Worm (Caenorhabditis elegans) whole organism, L1 larva: Measurements from ENCODE around the gene tag-164.

Source experiments
- C04F5.9 ChIP-seq: sonication (generic microtip); optimal IDR thresholded peaks from 2 replicates; lab custom pipeline; 2016; ENCODE audit warnings: missing genetic modification characterization, missing compliant biosample characterization
- C34B4.2 ChIP-seq: sonication (generic microtip); optimal IDR thresholded peaks from 2 replicates; lab custom pipeline; 2017; ENCODE audit warnings: mild to moderate bottlenecking, missing genetic modification characterization, missing compliant biosample characterization
- aha-1 ChIP-seq: fragments of 150-350 bp; optimal IDR thresholded peaks from 2 replicates; lab custom pipeline; 2014; ENCODE audit warnings: missing biosample characterization, missing genetic modification characterization
- alr-1 ChIP-seq: fragments of 200-800 bp; sonication (Bioruptor generic); optimal IDR thresholded peaks from 2 replicates; lab custom pipeline; 2018; ENCODE audit warnings: borderline replicate concordance, mild to moderate bottlenecking, missing genetic modification characterization, missing compliant biosample characterization
- aly-2 ChIP-seq: fragments of 150-350 bp; optimal IDR thresholded peaks from 2 replicates; lab custom pipeline; 2014; ENCODE audit warnings: missing biosample characterization, missing genetic modification characterization
- ama-1 ChIP-seq: fragments of 150-350 bp; optimal IDR thresholded peaks from 2 replicates; lab custom pipeline; 2014
- blmp-1 ChIP-seq: fragments of 150-350 bp; optimal IDR thresholded peaks from 2 replicates; lab custom pipeline; 2014; ENCODE audit warnings: missing biosample characterization, missing genetic modification characterization
- ceh-63 ChIP-seq: fragments of 200-800 bp; sonication (Bioruptor generic); optimal IDR thresholded peaks from 2 replicates; lab custom pipeline; 2018; ENCODE audit warnings: mild to moderate bottlenecking, missing genetic modification characterization, missing compliant biosample characterization
- ceh-8 ChIP-seq: fragments of 200-800 bp; sonication (Bioruptor generic); optimal IDR thresholded peaks from 2 replicates; lab custom pipeline; 2018; ENCODE audit warnings: mild to moderate bottlenecking, missing genetic modification characterization, moderate library complexity, missing compliant biosample characterization
- ceh-82 ChIP-seq, 3 experiments: fragments of 150-350 bp in 1 of 3; sonication (generic microtip) in 2 of 3; optimal IDR thresholded peaks; 2 replicates each; lab custom pipeline; 2014 to 2017; ENCODE audit warnings: missing biosample characterization in 3 of 3, missing genetic modification characterization in 3 of 3
- ceh-90 ChIP-seq: sonication (generic microtip); optimal IDR thresholded peaks from 2 replicates; lab custom pipeline; 2016; ENCODE audit warnings: missing genetic modification characterization, missing compliant biosample characterization
- ces-1 ChIP-seq: fragments of 150-350 bp; optimal IDR thresholded peaks from 2 replicates; lab custom pipeline; 2014; ENCODE audit warnings: missing biosample characterization, missing genetic modification reagents, missing genetic modification characterization
- efl-3 ChIP-seq: fragments of 200-800 bp; sonication (Bioruptor generic); optimal IDR thresholded peaks from 2 replicates; lab custom pipeline; 2018; ENCODE audit warnings: mild to moderate bottlenecking, missing genetic modification characterization, missing compliant biosample characterization
- elt-2 ChIP-seq: sonication (generic microtip); optimal IDR thresholded peaks from 2 replicates; lab custom pipeline; 2016; ENCODE audit warnings: missing genetic modification characterization, mild to moderate bottlenecking, inconsistent platforms, missing compliant biosample characterization, missing genetic modification reagents
- elt-3 ChIP-seq, 6 experiments: fragments of 150-350 bp in 1 of 6; sonication (generic microtip); optimal IDR thresholded peaks; 2 replicates each; lab custom pipeline; 2017 to 2018; ENCODE audit warnings: missing biosample characterization in 6 of 6, missing genetic modification characterization in 6 of 6, inconsistent platforms in 1 of 6
- ets-5 ChIP-seq: fragments of 200-800 bp; sonication (Bioruptor generic); IDR thresholded peaks from 2 replicates; pipeline ENCODE4 v1.3.6; 2022; ENCODE audit warnings: missing genetic modification characterization, missing compliant biosample characterization
- fkh-4 ChIP-seq: sonication (generic microtip); optimal IDR thresholded peaks from 2 replicates; lab custom pipeline; 2016; ENCODE audit warnings: missing compliant biosample characterization, missing genetic modification characterization, borderline replicate concordance
- fkh-8 ChIP-seq: sonication (generic microtip); optimal IDR thresholded peaks from 2 replicates; lab custom pipeline; 2016; ENCODE audit warnings: mild to moderate bottlenecking, missing genetic modification characterization, missing compliant biosample characterization
- fos-1 ChIP-seq: fragments of 150-350 bp; optimal IDR thresholded peaks from 2 replicates; lab custom pipeline; 2014; ENCODE audit warnings: missing biosample characterization, missing genetic modification characterization
- grh-1 ChIP-seq: fragments of 200-800 bp; sonication (Bioruptor generic); IDR thresholded peaks from 2 replicates; pipeline ENCODE4 v1.3.6; 2022; ENCODE audit warnings: missing genetic modification reagents, missing genetic modification characterization, missing compliant biosample characterization
- hlh-4 ChIP-seq: sonication (generic microtip); optimal IDR thresholded peaks from 2 replicates; lab custom pipeline; 2016; ENCODE audit warnings: mild to moderate bottlenecking, missing genetic modification characterization, missing compliant biosample characterization
- hpl-2 ChIP-seq: fragments of 150-350 bp; optimal IDR thresholded peaks from 2 replicates; lab custom pipeline; 2014; ENCODE audit warnings: missing biosample characterization, missing genetic modification reagents, missing genetic modification characterization
- isw-1 ChIP-seq: fragments of 200-800 bp; sonication (Bioruptor generic); IDR thresholded peaks from 2 replicates; pipeline ENCODE4 v1.3.6; 2022; ENCODE audit warnings: missing genetic modification characterization, missing compliant biosample characterization
- lin-13 ChIP-seq: fragments of 150-350 bp; optimal IDR thresholded peaks from 2 replicates; lab custom pipeline; 2014; ENCODE audit warnings: missing biosample characterization, missing genetic modification reagents, missing genetic modification characterization
- lin-14 ChIP-seq: fragments of 200-800 bp; sonication (Bioruptor generic); optimal IDR thresholded peaks from 2 replicates; lab custom pipeline; 2018; ENCODE audit warnings: mild to moderate bottlenecking, missing genetic modification characterization, moderate library complexity, missing compliant biosample characterization
- lin-35 ChIP-seq, 2 experiments: fragments of 150-350 bp; optimal IDR thresholded peaks; 2 replicates each; lab custom pipeline; 2014; ENCODE audit warnings: missing biosample characterization in 2 of 2, missing genetic modification characterization in 2 of 2, missing genetic modification reagents in 2 of 2
- lin-39 ChIP-seq: fragments of 150-350 bp; optimal IDR thresholded peaks from 2 replicates; lab custom pipeline; 2014; ENCODE audit warnings: missing biosample characterization, missing genetic modification reagents, missing genetic modification characterization
- lir-3 ChIP-seq: sonication (generic microtip); optimal IDR thresholded peaks from 2 replicates; lab custom pipeline; 2016; ENCODE audit warnings: mild to moderate bottlenecking, missing genetic modification characterization, moderate library complexity, missing compliant biosample characterization; ENCODE audit not compliant: poor library complexity
- mep-1 ChIP-seq: fragments of 150-350 bp; optimal IDR thresholded peaks from 2 replicates; lab custom pipeline; 2014; ENCODE audit warnings: missing biosample characterization, missing genetic modification characterization
- nhr-11 ChIP-seq: fragments of 150-350 bp; optimal IDR thresholded peaks from 2 replicates; lab custom pipeline; 2014; ENCODE audit warnings: missing biosample characterization, missing genetic modification characterization
- nhr-12 ChIP-seq: sonication (generic microtip); optimal IDR thresholded peaks from 2 replicates; lab custom pipeline; 2017; ENCODE audit warnings: missing biosample characterization, missing genetic modification characterization
- nhr-19 ChIP-seq: fragments of 200-800 bp; sonication (Bioruptor generic); conservative IDR thresholded peaks from 2 replicates; pipeline ENCODE4 v1.3.6; 2022; ENCODE audit warnings: missing genetic modification characterization, missing compliant biosample characterization
- nhr-20 ChIP-seq: sonication (generic microtip); optimal IDR thresholded peaks from 2 replicates; lab custom pipeline; 2016; ENCODE audit warnings: mild to moderate bottlenecking, missing genetic modification characterization, missing compliant biosample characterization
- nhr-28 ChIP-seq: fragments of 150-350 bp; optimal IDR thresholded peaks from 2 replicates; lab custom pipeline; 2014; ENCODE audit warnings: missing biosample characterization, missing genetic modification characterization
- nhr-71 ChIP-seq: sonication (generic microtip); optimal IDR thresholded peaks from 2 replicates; lab custom pipeline; 2016; ENCODE audit warnings: mild to moderate bottlenecking, missing genetic modification characterization, moderate library complexity, missing compliant biosample characterization
- nhr-77 ChIP-seq: fragments of 150-350 bp; optimal IDR thresholded peaks from 2 replicates; lab custom pipeline; 2014; ENCODE audit warnings: missing biosample characterization, missing genetic modification characterization
- nhr-84 ChIP-seq: sonication (generic microtip); optimal IDR thresholded peaks from 2 replicates; lab custom pipeline; 2017; ENCODE audit warnings: missing biosample characterization, missing genetic modification characterization
- nhr-90 ChIP-seq: sonication (generic microtip); optimal IDR thresholded peaks from 2 replicates; lab custom pipeline; 2016; ENCODE audit warnings: mild to moderate bottlenecking, missing genetic modification characterization, missing compliant biosample characterization; ENCODE audit not compliant: poor library complexity
- pax-3 ChIP-seq: fragments of 200-800 bp; sonication (Bioruptor generic); optimal IDR thresholded peaks from 2 replicates; lab custom pipeline; 2018; ENCODE audit warnings: mild to moderate bottlenecking, missing genetic modification characterization, moderate library complexity, missing compliant biosample characterization
- skn-1 ChIP-seq: fragments of 150-350 bp; optimal IDR thresholded peaks from 2 replicates; lab custom pipeline; 2014; ENCODE audit warnings: missing biosample characterization, missing genetic modification characterization
- snpc-4 ChIP-seq: fragments of 150-350 bp; optimal IDR thresholded peaks from 2 replicates; lab custom pipeline; 2014; ENCODE audit warnings: missing biosample characterization, missing genetic modification characterization
- snu-23 ChIP-seq: sonication (generic microtip); optimal IDR thresholded peaks from 2 replicates; lab custom pipeline; 2016; ENCODE audit warnings: missing genetic modification characterization, missing compliant biosample characterization
- sox-4 ChIP-seq: sonication (generic microtip); optimal IDR thresholded peaks from 2 replicates; lab custom pipeline; 2016; ENCODE audit warnings: missing genetic modification characterization, missing compliant biosample characterization
- sup-37 ChIP-seq: fragments of 200-800 bp; sonication (Bioruptor generic); optimal IDR thresholded peaks from 2 replicates; lab custom pipeline; 2018; ENCODE audit warnings: mild to moderate bottlenecking, missing genetic modification characterization, missing compliant biosample characterization
- tlp-1 ChIP-seq: fragments of 150-350 bp; optimal IDR thresholded peaks from 2 replicates; lab custom pipeline; 2014; ENCODE audit warnings: missing biosample characterization, missing genetic modification characterization
- unc-130 ChIP-seq: fragments of 150-350 bp; optimal IDR thresholded peaks from 2 replicates; lab custom pipeline; 2017; ENCODE audit warnings: missing biosample characterization, missing genetic modification characterization, inconsistent platforms
- unc-98 ChIP-seq: fragments of 200-800 bp; sonication (Bioruptor generic); IDR thresholded peaks from 2 replicates; pipeline ENCODE4 v1.3.6; 2022; ENCODE audit warnings: missing genetic modification characterization, missing compliant biosample characterization
- xbp-1 ChIP-seq: sonication (generic microtip); optimal IDR thresholded peaks from 2 replicates; lab custom pipeline; 2016; ENCODE audit warnings: missing genetic modification characterization, missing compliant biosample characterization
- zag-1 ChIP-seq: fragments of 150-350 bp; optimal IDR thresholded peaks from 2 replicates; lab custom pipeline; 2014; ENCODE audit warnings: missing biosample characterization, missing genetic modification characterization
- zip-4 ChIP-seq: fragments of 200-800 bp; sonication (Bioruptor generic); optimal IDR thresholded peaks from 2 replicates; lab custom pipeline; 2018; ENCODE audit warnings: mild to moderate bottlenecking, missing genetic modification characterization, moderate library complexity, missing compliant biosample characterization
- ztf-11 ChIP-seq, 2 experiments: sonication (generic microtip); optimal IDR thresholded peaks; 2 replicates each; lab custom pipeline; 2016 to 2017; ENCODE audit warnings: missing genetic modification characterization in 2 of 2, missing biosample characterization in 1 of 2, missing compliant biosample characterization in 1 of 2
- ztf-4 ChIP-seq: fragments of 150-350 bp; optimal IDR thresholded peaks from 2 replicates; lab custom pipeline; 2014; ENCODE audit warnings: missing biosample characterization, missing genetic modification characterization

Gene tag-164

ce11 chrIII:13465918-13466592, 6.7 kb downstream of the tag-164 start, which contains the start of gene cdk-5 (continued):
- TF ChIP-seq tlp-1 (tag; lab: Kevin White, UChicago), result no peak
- no peak for TF ChIP-seq ceh-63
- no peak for TF ChIP-seq nhr-84 (tag; lab: Kevin White, UChicago)
- no peak for TF ChIP-seq efl-3 (GFP tag; lab: Kevin White, UChicago)
- peak; percentile 99 for TF ChIP-seq mep-1 (tag; lab: Kevin White, UChicago)
- TF ChIP-seq fos-1 (tag; lab: Kevin White, UChicago), result peak; percentile 93
- TF ChIP-seq ces-1, result no peak
- TF ChIP-seq elt-2 (tag; lab: Kevin White, UChicago), result peak; percentile 75
- peak; percentile 90 for TF ChIP-seq lin-13 (GFP tag; lab: Kevin White, UChicago)
- TF ChIP-seq lin-39, result peak; percentile 97
- peak; percentile 92 for TF ChIP-seq ceh-8 (GFP tag; lab: Kevin White, UChicago)
- TF ChIP-seq C04F5.9 (tag; lab: Kevin White, UChicago), result peak; percentile 66
- no peak for TF ChIP-seq ets-5 (GFP tag; lab: Robert Waterston, UW)
- peak in 1 of 2 experiments; percentile 78 for TF ChIP-seq ztf-11 (tag; optimal IDR thresholded peaks at IDR 0.05; lab: Kevin White, UChicago)
- no peak for TF ChIP-seq nhr-28
- TF ChIP-seq nhr-20 (tag; lab: Kevin White, UChicago), result peak; percentile 95
- peak; percentile 87 for TF ChIP-seq snpc-4 (tag; lab: Kevin White, UChicago)
- TF ChIP-seq nhr-19, result peak; percentile 95
- TF ChIP-seq fkh-4 (tag; lab: Kevin White, UChicago), result peak; percentile 70
- peak; percentile 50 for TF ChIP-seq sup-37 (GFP tag; lab: Kevin White, UChicago)
- TF ChIP-seq snu-23 (GFP tag; lab: Kevin White, UChicago), result peak; percentile 98
- peak; percentile 91 for TF ChIP-seq blmp-1 (tag; lab: Kevin White, UChicago)
- TF ChIP-seq ama-1 (lab: Kevin White, UChicago), result peak; percentile 93
- peak; percentile 96 for TF ChIP-seq aly-2 (tag; lab: Kevin White, UChicago)
- TF ChIP-seq nhr-11 (tag; lab: Kevin White, UChicago), result peak; percentile 76
- peak; percentile 89 to 93 (median 90) for TF ChIP-seq ceh-82 (tag; optimal IDR thresholded peaks at IDR 0.05; lab: Kevin White, UChicago)
- no peak; the same call in 1 of the 2 replicates for TF ChIP-seq unc-98 (GFP tag; lab: Robert Waterston, UW)
- TF ChIP-seq pax-3 (tag; lab: Kevin White, UChicago), result peak; percentile 83
- peak; percentile 84 for TF ChIP-seq ztf-4 (tag; lab: Kevin White, UChicago)
- peak; percentile 92 to 93 for TF ChIP-seq lin-35 (GFP tag; optimal IDR thresholded peaks at IDR 0.05; lab: Kevin White, UChicago)
- no peak for TF ChIP-seq alr-1 (tag; lab: Kevin White, UChicago)
- peak; percentile 82 for TF ChIP-seq sox-4 (tag; lab: Kevin White, UChicago)
- TF ChIP-seq ceh-90, result peak; percentile 43
- TF ChIP-seq nhr-71 (tag; lab: Kevin White, UChicago), result peak; percentile 98
- no peak for TF ChIP-seq C34B4.2 (tag; lab: Kevin White, UChicago)
- TF ChIP-seq nhr-90 (tag; lab: Kevin White, UChicago), result peak; percentile 94
- TF ChIP-seq skn-1 (tag; lab: Kevin White, UChicago), result peak; percentile 91
- TF ChIP-seq nhr-12 (tag; lab: Kevin White, UChicago), result peak; percentile 33
- peak; percentile 87 for TF ChIP-seq grh-1 (GFP tag; lab: Robert Waterston, UW)
- TF ChIP-seq fkh-8 (tag; lab: Kevin White, UChicago), result peak; percentile 83
- peak; percentile 83 for TF ChIP-seq zag-1 (tag; lab: Kevin White, UChicago)
- peak; percentile 87 for TF ChIP-seq lir-3 (tag; lab: Kevin White, UChicago)
- TF ChIP-seq unc-130 (tag; lab: Kevin White, UChicago), result peak; percentile 93
- TF ChIP-seq lin-14 (GFP tag; lab: Kevin White, UChicago), result peak; percentile 90
- peak; percentile 72 for TF ChIP-seq aha-1 (tag; lab: Kevin White, UChicago)
- peak; percentile 83 for TF ChIP-seq hpl-2
- peak; percentile 93 for TF ChIP-seq xbp-1 (tag; lab: Kevin White, UChicago)
- TF ChIP-seq elt-3 (tag; optimal IDR thresholded peaks at IDR 0.05; lab: Kevin White, UChicago), result peak in 2 of 6 experiments; percentile 86 to 87
- peak; percentile 86 for TF ChIP-seq zip-4 (GFP tag; lab: Kevin White, UChicago)
- TF ChIP-seq hlh-4 (tag; lab: Kevin White, UChicago), result no peak
- TF ChIP-seq isw-1 (GFP tag; lab: Robert Waterston, UW), result peak; percentile 94
- peak; percentile 81 for TF ChIP-seq nhr-77
